Worm (Caenorhabditis elegans): ENCODE results near the gene mop-25.1.
A peak's percentile ranks its signal among the peaks of the same experiment; 100 is the strongest.

mop-25.1 gene

DNA sequence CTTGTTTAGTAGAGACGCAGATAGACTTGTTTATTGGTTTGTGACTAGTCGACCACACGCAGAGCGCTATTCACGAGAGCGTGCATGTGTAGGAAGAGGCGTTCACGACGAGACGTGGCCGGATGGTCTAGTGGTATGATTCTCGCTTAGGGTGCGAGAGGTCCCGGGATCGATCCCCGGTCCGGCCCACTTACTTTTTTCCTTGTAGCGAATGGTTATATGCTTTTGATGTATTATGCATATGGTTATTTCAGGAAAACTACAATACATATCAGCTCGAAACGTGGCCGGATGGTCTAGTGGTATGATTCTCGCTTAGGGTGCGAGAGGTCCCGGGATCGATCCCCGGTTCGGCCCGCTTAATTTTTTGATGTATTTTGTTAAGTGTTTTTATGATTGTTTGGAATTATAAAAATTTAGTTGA lies 42.0 kb upstream of the mop-25.1 start (continued):
- TF ChIP-seq php-3 (GFP tag; IDR thresholded peaks at IDR 0.05) = peak; percentile 66; the same call in 1 of the 2 replicates
- TF ChIP-seq mep-1 (tag; optimal IDR thresholded peaks at IDR 0.05) = peak; percentile 88
- no peak for TF ChIP-seq ama-1 (optimal IDR thresholded peaks at IDR 0.05)
- no peak for TF ChIP-seq ceh-62 (tag; optimal IDR thresholded peaks at IDR 0.05)
- peak; percentile 76 for TF ChIP-seq hlh-11 (tag; optimal IDR thresholded peaks at IDR 0.05)
- peak; percentile 63 for TF ChIP-seq nhr-6 (tag; optimal IDR thresholded peaks at IDR 0.05)
- peak; percentile 83 for TF ChIP-seq Y48G9A.11 (GFP tag; IDR thresholded peaks at IDR 0.05)
- TF ChIP-seq skn-1 (tag; optimal IDR thresholded peaks at IDR 0.05) = no peak
- TF ChIP-seq unc-39 (tag; optimal IDR thresholded peaks at IDR 0.05) = no peak
- TF ChIP-seq lin-15B (tag; optimal IDR thresholded peaks at IDR 0.05) = no peak
- TF ChIP-seq lin-1 (GFP tag; IDR thresholded peaks at IDR 0.05) = peak; percentile 39; the same call in 1 of the 2 replicates
- TF ChIP-seq fkh-10 (GFP tag; optimal IDR thresholded peaks at IDR 0.05) = no peak
- TF ChIP-seq D1046.2 (GFP tag; IDR thresholded peaks at IDR 0.05) = peak; percentile 85
- TF ChIP-seq spr-1 (tag; optimal IDR thresholded peaks at IDR 0.05) = peak; percentile 39
- peak; percentile 62 for TF ChIP-seq unc-130 (GFP tag; optimal IDR thresholded peaks at IDR 0.05)
- peak; percentile 82 for TF ChIP-seq saeg-2 (GFP tag; IDR thresholded peaks at IDR 0.05)
- peak; percentile 48 for TF ChIP-seq nhr-28 (tag; optimal IDR thresholded peaks at IDR 0.05)
- peak; percentile 69 for TF ChIP-seq mxl-3 (GFP tag; optimal IDR thresholded peaks at IDR 0.05)
- peak; percentile 76 for TF ChIP-seq dve-1 (tag; optimal IDR thresholded peaks at IDR 0.05; ENCODE audit: insufficient read depth)

DNA sequence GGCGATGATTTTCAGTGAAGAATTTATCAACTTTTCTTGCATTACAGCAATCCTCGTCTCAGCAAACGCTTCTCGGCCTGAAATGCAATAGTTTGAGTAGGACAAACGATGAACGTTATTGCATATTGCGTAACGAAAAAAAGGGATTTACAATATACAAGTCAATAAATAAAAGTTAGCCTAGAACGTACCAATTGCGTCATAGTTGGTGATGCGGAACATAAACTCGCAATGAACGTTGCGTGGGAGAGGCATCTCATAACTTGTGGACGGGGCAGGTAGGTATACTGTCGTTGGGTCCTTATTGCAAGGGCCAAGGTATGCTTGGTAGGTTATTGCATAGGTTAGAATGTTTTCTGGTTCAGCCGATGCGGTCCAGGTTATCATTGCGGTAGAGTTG lies 41.2 kb upstream of the mop-25.1 start:
- no peak for TF ChIP-seq ceh-82 (tag; optimal IDR thresholded peaks at IDR 0.05)

DNA sequence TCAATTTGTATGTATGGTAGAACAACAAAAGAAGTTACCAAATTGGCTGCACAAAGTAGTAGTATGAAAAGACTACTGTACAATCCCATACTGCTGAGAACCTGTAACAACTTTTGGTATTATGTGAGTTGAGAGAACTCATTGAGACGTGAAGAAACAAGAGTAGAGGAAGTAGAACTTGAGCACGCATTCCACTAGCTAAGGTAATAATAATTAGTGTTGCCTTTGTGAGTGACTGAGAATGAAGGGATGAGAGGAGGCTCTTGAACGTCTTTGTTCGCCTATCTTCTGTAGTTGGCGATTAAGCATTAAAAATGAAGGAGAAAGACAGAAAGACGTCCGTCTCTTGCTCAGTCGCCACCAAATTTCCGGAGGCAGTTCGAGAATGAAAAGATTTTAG lies 38.5 kb upstream of the mop-25.1 start, which contains the start of gene C16B8.4:
C16B8.4 (minus strand) TSS at position 101 of the 400 bp plus-strand sequence.
- TF ChIP-seq mxl-2 (GFP tag; conservative IDR thresholded peaks at IDR 0.05) (no peak), dmd-8 (GFP tag; IDR thresholded peaks at IDR 0.05) (no peak), lin-13 (GFP tag; optimal IDR thresholded peaks at IDR 0.05) (no peak), duxl-1 (tag; optimal IDR thresholded peaks at IDR 0.05; ENCODE audit: poor library complexity) (no peak), unc-62 (GFP tag; optimal IDR thresholded peaks at IDR 0.05 in 1 of 2) (peak in 1 of 2 experiments; percentile 61), unc-62 (tag; optimal IDR thresholded peaks at IDR 0.05) (no peak)

DNA sequence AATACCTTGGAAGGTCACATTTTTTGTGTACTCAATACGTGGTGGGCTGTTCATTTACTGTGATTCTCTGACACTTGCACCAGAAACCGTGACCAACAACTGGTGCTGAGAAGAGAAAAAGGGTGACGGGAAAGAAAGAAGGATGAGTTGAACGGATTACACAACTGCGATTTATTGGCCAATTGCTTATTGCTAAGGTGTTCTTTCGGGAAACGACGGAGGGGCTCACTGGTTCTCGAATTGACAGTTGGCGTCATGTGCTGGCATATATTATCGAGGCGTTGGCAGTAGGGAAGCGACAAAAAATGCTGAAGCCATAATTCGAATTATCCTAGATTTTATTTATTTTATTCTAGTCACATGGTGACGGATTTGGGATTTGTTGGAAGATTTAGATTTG lies 37.9 kb upstream of the mop-25.1 start:
- TF ChIP-seq hlh-11 (tag; optimal IDR thresholded peaks at IDR 0.05) = peak; percentile 38
- no peak for TF ChIP-seq nhr-6 (tag; optimal IDR thresholded peaks at IDR 0.05)
- peak; percentile 9 for TF ChIP-seq hlh-30 (tag; optimal IDR thresholded peaks at IDR 0.05; ENCODE audit: insufficient read depth)
- TF ChIP-seq unc-62 (GFP tag; optimal IDR thresholded peaks at IDR 0.05 in 1 of 2) = peak in 1 of 2 experiments; percentile 83
- no peak for TF ChIP-seq unc-62 (tag; optimal IDR thresholded peaks at IDR 0.05)
- no peak for TF ChIP-seq T20F7.1 (GFP tag; optimal IDR thresholded peaks at IDR 0.05)

DNA sequence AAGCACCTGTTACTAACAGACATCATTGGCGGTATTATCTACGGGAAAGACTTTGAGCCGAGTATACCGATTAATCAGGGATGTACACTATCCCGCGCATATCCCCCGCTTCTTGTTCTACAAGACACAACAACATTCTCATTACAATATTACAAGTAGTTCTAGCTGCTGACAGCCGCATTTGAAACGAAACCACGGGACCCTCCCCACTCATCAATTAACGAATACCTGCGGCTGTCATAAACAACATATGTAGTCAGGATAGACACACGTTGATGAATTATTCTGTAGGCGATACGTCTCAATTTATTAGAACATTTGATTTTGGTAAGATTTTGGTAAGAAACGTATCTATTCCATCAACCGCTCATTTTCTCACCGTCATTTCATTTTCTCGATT lies 35.3 kb upstream of the mop-25.1 start:
- no peak for TF ChIP-seq dmd-6 (GFP tag; IDR thresholded peaks at IDR 0.05)
- no peak for TF ChIP-seq nhr-77 (tag; optimal IDR thresholded peaks at IDR 0.05)
- TF ChIP-seq nhr-48 (tag; optimal IDR thresholded peaks at IDR 0.05) = no peak
- TF ChIP-seq unc-62 (GFP tag; optimal IDR thresholded peaks at IDR 0.05 in 1 of 2) = peak in 1 of 2 experiments; percentile 11
- no peak for TF ChIP-seq unc-62 (tag; optimal IDR thresholded peaks at IDR 0.05)
- no peak for TF ChIP-seq egl-43 (GFP tag; IDR thresholded peaks at IDR 0.05)
- TF ChIP-seq nhr-6 (tag; optimal IDR thresholded peaks at IDR 0.05) = no peak
- TF ChIP-seq dpl-1 (GFP tag; optimal IDR thresholded peaks at IDR 0.05) = no peak
- TF ChIP-seq php-3 (GFP tag; IDR thresholded peaks at IDR 0.05) = no peak
- TF ChIP-seq sdz-12 (GFP tag; optimal IDR thresholded peaks at IDR 0.05) = no peak
- TF ChIP-seq aha-1 (tag) = peak; percentile 20

Data from whole organism, L4 larva.